Fruit fly (Drosophila melanogaster) whole organism, embryonic: ENCODE data around the gene SmD1.

Source experiments
- CG17568 ChIP-seq: fragments of 200-800 bp; sonication (Bioruptor generic); optimal IDR thresholded peaks from 2 replicates; lab custom pipeline; 2018; ENCODE audit warnings: missing biosample characterization, mild to moderate bottlenecking, missing genetic modification characterization, moderate library complexity
- CG43689 ChIP-seq: fragments of 200-800 bp; sonication (Bioruptor generic); IDR thresholded peaks from 2 replicates; pipeline ENCODE4 v1.3.6; 2022; ENCODE audit warnings: missing biosample characterization, missing genetic modification characterization
- CG9609 ChIP-seq: fragments of 200-800 bp; sonication (Bioruptor generic); optimal IDR thresholded peaks from 3 replicates; lab custom pipeline; 2016; ENCODE audit warnings: missing biosample characterization, missing genetic modification characterization
- Pdp1 ChIP-seq, 2 experiments: fragments of 200-800 bp; sonication (Bioruptor generic); optimal IDR thresholded peaks; 3 replicates each; lab custom pipeline; 2016; ENCODE audit warnings: missing biosample characterization in 2 of 2, missing genetic modification characterization in 2 of 2, mild to moderate bottlenecking in 1 of 2, moderate library complexity in 1 of 2
- ci ChIP-seq: fragments of 200-800 bp; sonication (Bioruptor generic); IDR thresholded peaks from 3 replicates; pipeline ENCODE4 v1.3.6; 2022; ENCODE audit warnings: missing biosample characterization, missing genetic modification characterization
- ems ChIP-seq: fragments of 200-800 bp; sonication (Bioruptor generic); optimal IDR thresholded peaks from 3 replicates; lab custom pipeline; 2016; ENCODE audit warnings: missing biosample characterization, missing genetic modification characterization
- kni ChIP-seq: fragments of 200-800 bp; sonication (Bioruptor generic); optimal IDR thresholded peaks from 3 replicates; lab custom pipeline; 2017; ENCODE audit warnings: mild to moderate bottlenecking, missing biosample characterization, missing genetic modification reagents, missing genetic modification characterization
- stc ChIP-seq: fragments of 200-800 bp; sonication (Bioruptor generic); IDR thresholded peaks from 2 replicates; pipeline ENCODE4 v1.3.6; 2022; ENCODE audit warnings: missing biosample characterization, missing genetic modification characterization
- tup ChIP-seq: fragments of 200-800 bp; sonication (Bioruptor generic); optimal IDR thresholded peaks from 2 replicates; lab custom pipeline; 2016; ENCODE audit warnings: missing biosample characterization, mild to moderate bottlenecking, missing genetic modification characterization, moderate library complexity
- vfl ChIP-seq: fragments of 200-800 bp; sonication (Bioruptor generic); optimal IDR thresholded peaks from 2 replicates; lab custom pipeline; 2016; ENCODE audit warnings: missing biosample characterization, missing genetic modification characterization

dm6 chr3L:12745121-12745770 lies 10.8 kb upstream of the SmD1 start, which contains the start of gene CG32109:
- TF ChIP-seq kni (GFP tag; lab: Kevin White, UChicago), result no peak
- no peak for TF ChIP-seq ems (GFP tag; lab: Kevin White, UChicago)
- no peak for TF ChIP-seq CG9609
- no peak for TF ChIP-seq tup (GFP tag; lab: Kevin White, UChicago)
- no peak for TF ChIP-seq CG43689
- no peak for TF ChIP-seq stc (GFP tag; lab: Robert Waterston, UW)
- no peak for TF ChIP-seq Pdp1 (GFP tag; optimal IDR thresholded peaks at IDR 0.05; lab: Kevin White, UChicago)
- TF ChIP-seq vfl (GFP tag; lab: Kevin White, UChicago), result no peak
- no peak for TF ChIP-seq CG17568
- no peak for TF ChIP-seq ci (GFP tag; lab: Robert Waterston, UW)
